Worm (Caenorhabditis elegans): Measurements from ENCODE around the gene nmur-1.

DNA sequence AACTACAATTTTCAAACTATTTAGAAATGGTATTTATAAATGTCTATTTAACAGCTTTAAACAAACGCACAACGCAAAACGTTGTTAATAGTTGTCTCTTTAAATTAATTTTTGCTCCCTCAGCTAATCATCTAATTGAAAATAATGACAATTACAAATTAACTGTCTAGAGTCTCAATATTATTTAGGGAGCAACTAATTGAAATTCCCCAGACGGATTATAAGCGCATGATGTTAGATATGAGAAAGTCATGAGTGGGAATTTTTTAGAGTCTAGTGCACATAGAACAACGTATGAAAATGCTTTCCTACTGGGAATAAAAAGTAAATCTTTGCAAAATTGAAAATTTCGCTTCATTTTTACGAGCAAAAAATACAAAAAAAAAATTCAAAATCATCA is 27.8 kb upstream of the nmur-1 start:
- TF ChIP-seq unc-62 (GFP tag; optimal IDR thresholded peaks at IDR 0.05) (no peak), nhr-10 (tag; optimal IDR thresholded peaks at IDR 0.05) (no peak), nhr-6 (tag; optimal IDR thresholded peaks at IDR 0.05) (no peak), skn-1 (tag; optimal IDR thresholded peaks at IDR 0.05) (no peak), ceh-82 (tag; optimal IDR thresholded peaks at IDR 0.05) (no peak), sma-9 (GFP tag; optimal IDR thresholded peaks at IDR 0.05) (no peak), sma-9 (tag; optimal IDR thresholded peaks at IDR 0.05) (no peak), ZK546.5 (tag; optimal IDR thresholded peaks at IDR 0.05) (no peak), nhr-237 (tag; optimal IDR thresholded peaks at IDR 0.05) (no peak), ceh-16 (tag; optimal IDR thresholded peaks at IDR 0.05) (no peak), ama-1 (optimal IDR thresholded peaks at IDR 0.05) (no peak), snpc-4 (tag; optimal IDR thresholded peaks at IDR 0.05) (no peak)
